Fruit fly (Drosophila melanogaster): ENCODE measurements around the gene Tsen34.

The Tsen34 gene

DNA sequence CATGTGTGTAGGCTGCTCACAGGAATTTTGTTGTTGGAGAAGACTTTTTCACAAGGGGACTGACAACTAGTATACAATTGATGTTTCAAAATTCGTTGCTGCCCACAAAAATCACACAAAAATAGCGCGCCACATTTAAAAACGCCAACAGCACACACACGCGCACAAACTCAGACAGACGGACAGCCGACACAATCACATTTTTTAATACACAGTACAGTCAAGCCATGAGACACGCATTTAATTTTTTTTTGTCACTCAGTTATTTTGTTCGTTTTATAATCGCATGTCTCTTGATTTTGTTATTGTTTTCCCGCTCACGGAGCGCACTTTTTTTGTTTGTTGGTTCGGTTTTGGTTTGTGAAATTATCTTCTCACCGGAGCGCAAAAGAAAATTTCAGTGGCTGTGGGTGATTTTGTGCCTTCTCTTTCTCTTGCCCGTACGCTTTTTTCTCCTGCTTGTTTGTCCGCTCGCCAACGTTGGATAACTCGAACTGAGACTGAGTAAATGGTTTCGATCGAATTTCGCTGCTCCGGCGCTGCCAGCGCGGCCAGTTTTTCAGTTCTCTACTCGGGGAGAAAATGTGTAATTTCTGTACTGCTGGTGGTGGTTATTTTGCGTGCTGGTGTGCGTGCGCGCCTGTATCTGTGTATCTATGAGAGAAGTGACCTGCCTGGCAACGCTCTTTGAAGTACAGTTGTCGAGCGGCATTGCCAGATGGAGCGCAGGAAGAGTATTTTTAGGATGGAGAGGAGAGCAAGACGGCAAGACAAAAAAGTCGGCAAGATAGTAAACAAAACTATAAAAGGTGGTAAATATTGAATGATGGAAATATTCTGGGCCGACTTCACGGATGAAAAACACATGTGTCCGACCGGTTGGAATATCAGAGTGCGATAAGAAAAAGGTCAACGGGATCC, 3.9 kb downstream of the Tsen34 start, which contains the start of gene CG42507:
TSS of gene CG42507 (minus strand) at position 499 of the 921 bp plus-strand sequence.
- TF ChIP-seq achi (GFP tag; optimal IDR thresholded peaks at IDR 0.05) (no peak), CG3032 (tag; optimal IDR thresholded peaks at IDR 0.05) (no peak), Ets21C (GFP tag; optimal IDR thresholded peaks at IDR 0.05) (no peak), Sox102F (GFP tag; optimal IDR thresholded peaks at IDR 0.05) (peak; percentile 16), lz (GFP tag; optimal IDR thresholded peaks at IDR 0.05) (no peak), CG10669 (GFP tag; optimal IDR thresholded peaks at IDR 0.05) (no peak), Smox (GFP tag; optimal IDR thresholded peaks at IDR 0.05) (no peak), CG7368 (GFP tag; optimal IDR thresholded peaks at IDR 0.05) (no peak), Gug (GFP tag; IDR thresholded peaks at IDR 0.05) (no peak), CG8119 (GFP tag; IDR thresholded peaks at IDR 0.05) (peak; percentile 38; the same call in 2 of the 3 replicates), Eip78C (GFP tag) (no peak), CG11902 (GFP tag; optimal IDR thresholded peaks at IDR 0.05) (no peak), Hr38 (GFP tag; optimal IDR thresholded peaks at IDR 0.05) (no peak), Sox15 (GFP tag; optimal IDR thresholded peaks at IDR 0.05) (no peak), Met (GFP tag; optimal IDR thresholded peaks at IDR 0.05) (no peak), CG6276 (GFP tag; optimal IDR thresholded peaks at IDR 0.05) (peak; percentile 31), CG15336 (GFP tag; IDR thresholded peaks at IDR 0.05) (peak; percentile 20; the same call in 1 of the 2 replicates), fd59A (GFP tag; optimal IDR thresholded peaks at IDR 0.05) (no peak), pdm3 (GFP tag; optimal IDR thresholded peaks at IDR 0.05) (no peak), CG4318 (GFP tag; optimal IDR thresholded peaks at IDR 0.05) (no peak), dac (GFP tag; optimal IDR thresholded peaks at IDR 0.05) (no peak), spab (GFP tag; optimal IDR thresholded peaks at IDR 0.05) (no peak), CG3919 (GFP tag; optimal IDR thresholded peaks at IDR 0.05) (no peak), CG11762 (GFP tag; optimal IDR thresholded peaks at IDR 0.05; ENCODE audit: insufficient read depth) (no peak), CG8632 (GFP tag; optimal IDR thresholded peaks at IDR 0.05) (peak; percentile 5), salr (GFP tag; optimal IDR thresholded peaks at IDR 0.05) (peak in 1 of 2 experiments; percentile 5), Eip93F (GFP tag; optimal IDR thresholded peaks at IDR 0.05) (no peak), fd85E (GFP tag; optimal IDR thresholded peaks at IDR 0.05) (no peak), ss (GFP tag; optimal IDR thresholded peaks at IDR 0.05) (peak; percentile 23 to 50), Lpt (GFP tag; optimal IDR thresholded peaks at IDR 0.05) (no peak), CG34406 (GFP tag; optimal IDR thresholded peaks at IDR 0.05) (no peak), dsx (GFP tag; optimal IDR thresholded peaks at IDR 0.05; ENCODE audit: poor library complexity, severe bottlenecking) (peak; percentile 66), net (GFP tag; optimal IDR thresholded peaks at IDR 0.05) (peak; percentile 46), Blimp-1 (GFP tag; optimal IDR thresholded peaks at IDR 0.05) (no peak), CG6854 (GFP tag; optimal IDR thresholded peaks at IDR 0.05) (peak; percentile 71), CG9139 (GFP tag; optimal IDR thresholded peaks at IDR 0.05) (peak; percentile 61), CG6808 (GFP tag; optimal IDR thresholded peaks at IDR 0.05) (no peak), eg (GFP tag; IDR thresholded peaks at IDR 0.05) (no peak; the same call in 1 of the 3 replicates), CG6163 (GFP tag; IDR thresholded peaks at IDR 0.05) (peak; percentile 60; the same call in 2 of the 3 replicates), Eip75B (GFP tag; optimal IDR thresholded peaks at IDR 0.05) (no peak), Ets96B (tag; optimal IDR thresholded peaks at IDR 0.05) (no peak), Sox14 (GFP tag; optimal IDR thresholded peaks at IDR 0.05) (no peak), CG11294 (GFP tag; IDR thresholded peaks at IDR 0.05) (no peak), CG32006 (GFP tag; optimal IDR thresholded peaks at IDR 0.05) (peak; percentile 17), topi (GFP tag; optimal IDR thresholded peaks at IDR 0.05) (no peak), CG10631 (GFP tag; optimal IDR thresholded peaks at IDR 0.05) (peak; percentile 17), Hr4 (GFP tag; optimal IDR thresholded peaks at IDR 0.05) (no peak), CG31627 (GFP tag; optimal IDR thresholded peaks at IDR 0.05) (no peak), fkh (GFP tag; optimal IDR thresholded peaks at IDR 0.05) (peak; percentile 98), svp (GFP tag) (peak; percentile 55)
